Worm (Caenorhabditis elegans): ENCODE data around the gene prp-39.
A peak's percentile ranks its signal among the peaks of the same experiment; 100 is the strongest.

DNA sequence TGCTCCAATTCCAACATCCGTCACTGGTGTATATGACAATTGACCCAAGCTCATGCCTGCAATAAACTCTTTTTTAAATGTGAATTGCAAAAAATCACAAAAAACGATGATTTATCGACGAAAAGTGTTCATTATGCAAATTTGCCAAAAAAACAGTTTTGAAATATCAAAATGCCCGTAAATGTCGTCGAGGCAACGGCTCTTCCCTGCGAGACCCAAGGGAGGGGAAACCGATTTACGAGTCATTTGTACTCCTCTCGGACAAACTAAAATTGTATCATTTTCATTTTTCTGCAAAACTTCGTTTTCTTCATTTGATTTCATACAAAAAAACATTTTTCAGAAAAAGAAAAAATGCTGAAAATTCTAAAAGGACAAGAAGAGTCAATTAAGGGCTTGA, 2.1 kb upstream of the prp-39 start, which contains the start of the genes hmgs-1 and F25B4.4:
- TF ChIP-seq nhr-12 (tag; optimal IDR thresholded peaks at IDR 0.05): no peak
- no peak for TF ChIP-seq nhr-76 (tag; optimal IDR thresholded peaks at IDR 0.05)
- TF ChIP-seq egl-27 (tag; optimal IDR thresholded peaks at IDR 0.05): peak in 1 of 2 experiments; percentile 28
- TF ChIP-seq pag-3 (tag; optimal IDR thresholded peaks at IDR 0.05; ENCODE audit: borderline replicate concordance, insufficient read depth): peak; percentile 35
- TF ChIP-seq C34B4.2 (tag; optimal IDR thresholded peaks at IDR 0.05): no peak
- peak; percentile 95 for TF ChIP-seq mep-1 (tag; optimal IDR thresholded peaks at IDR 0.05)
- peak; percentile 68 for TF ChIP-seq fkh-4 (tag; optimal IDR thresholded peaks at IDR 0.05; ENCODE audit: borderline replicate concordance)
- TF ChIP-seq jun-1 (tag; optimal IDR thresholded peaks at IDR 0.05): peak; percentile 91
- peak; percentile 93 to 95 for TF ChIP-seq lsy-2 (tag; optimal IDR thresholded peaks at IDR 0.05)
- no peak for TF ChIP-seq efl-3 (GFP tag; optimal IDR thresholded peaks at IDR 0.05)
- peak; percentile 67 for TF ChIP-seq sox-4 (tag; optimal IDR thresholded peaks at IDR 0.05)
